Worm (Caenorhabditis elegans) whole organism, young adult: ENCODE results near the gene C27H5.6.

Experiments
- F23B12.7 ChIP-seq: sonication (generic microtip); optimal IDR thresholded peaks from 2 replicates; lab custom pipeline; 2017; ENCODE audit warnings: missing genetic modification characterization, mild to moderate bottlenecking, missing compliant biosample characterization, antibody characterized with exemption, moderate library complexity; ENCODE audit not compliant: insufficient read depth
- F33H1.4 ChIP-seq: fragments of 200-800 bp; sonication (Bioruptor generic); IDR thresholded peaks from 2 replicates; pipeline ENCODE4 v1.3.6; 2022; ENCODE audit warnings: missing genetic modification reagents, missing genetic modification characterization, missing compliant biosample characterization
- ama-1 ChIP-seq, 3 experiments: fragments of 150-350 bp in 1 of 3; sonication (generic microtip) in 2 of 3; optimal IDR thresholded peaks; 2 replicates each; lab custom pipeline; 2014 to 2018; ENCODE audit warnings: missing biosample characterization in 2 of 3, missing genetic modification characterization in 2 of 3, missing genetic modification reagents in 2 of 3
- attf-3 ChIP-seq: fragments of 200-800 bp; sonication (Bioruptor generic); conservative IDR thresholded peaks from 2 replicates; pipeline ENCODE4 v1.3.6; 2022; ENCODE audit warnings: missing genetic modification reagents, missing genetic modification characterization, missing compliant biosample characterization
- bed-2 ChIP-seq: fragments of 200-800 bp; sonication (Bioruptor generic); IDR thresholded peaks from 2 replicates; pipeline ENCODE4 v1.3.6; 2022; ENCODE audit warnings: missing genetic modification reagents, missing genetic modification characterization, missing compliant biosample characterization
- dpff-1 ChIP-seq: sonication (generic microtip); optimal IDR thresholded peaks from 2 replicates; lab custom pipeline; 2017; ENCODE audit warnings: mild to moderate bottlenecking, missing genetic modification characterization, missing compliant biosample characterization
- unc-130 ChIP-seq: sonication (generic microtip); optimal IDR thresholded peaks from 2 replicates; lab custom pipeline; 2016; ENCODE audit warnings: missing genetic modification reagents, missing genetic modification characterization, missing compliant biosample characterization
- zfh-2 ChIP-seq: fragments of 200-800 bp; sonication (Bioruptor generic); conservative IDR thresholded peaks from 2 replicates; pipeline ENCODE4 v1.3.6; 2022; ENCODE audit warnings: missing genetic modification reagents, missing genetic modification characterization, missing compliant biosample characterization

DNA sequence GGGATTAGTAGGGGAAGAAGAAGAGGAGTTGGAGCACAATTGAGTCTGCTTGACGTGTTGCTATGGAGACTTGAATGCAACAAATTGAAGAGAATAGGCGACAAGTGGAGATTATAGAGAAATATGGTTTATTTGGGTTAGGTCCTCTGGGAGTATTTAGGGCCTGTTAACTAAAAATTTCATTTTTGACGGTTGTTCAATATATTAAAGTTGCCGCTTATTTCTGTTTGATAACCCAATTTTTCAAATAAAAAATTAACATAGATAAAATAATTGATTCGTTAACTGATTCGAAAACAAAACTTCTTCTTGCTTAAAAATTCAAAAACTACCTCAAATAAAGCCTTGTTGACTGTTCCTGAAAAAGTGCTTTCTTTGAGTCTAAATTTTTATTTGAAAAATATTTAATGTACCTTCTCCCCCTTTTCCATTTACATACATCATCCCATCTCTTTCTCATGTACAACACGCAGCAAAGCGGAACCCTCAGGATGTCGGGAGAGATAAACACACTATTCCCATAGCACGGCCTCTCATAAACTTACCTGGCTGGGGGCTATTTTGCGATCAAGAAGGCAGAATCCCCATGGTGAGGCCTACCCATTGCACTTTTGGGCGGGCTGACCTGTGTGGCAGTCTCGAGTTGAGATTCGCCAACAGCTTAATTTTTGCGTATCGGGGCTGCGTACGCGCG lies 15.6 kb downstream of the C27H5.6 start, which contains the start of gene dyf-13:
- no peak for TF ChIP-seq zfh-2 (GFP tag; lab: Robert Waterston, UW)
- no peak for TF ChIP-seq F23B12.7 (tag; lab: Kevin White, UChicago)
- no peak for TF ChIP-seq dpff-1 (tag; lab: Kevin White, UChicago)
- no peak for TF ChIP-seq ama-1 (optimal IDR thresholded peaks at IDR 0.05; lab: Kevin White, UChicago)
- TF ChIP-seq ama-1 (GFP tag; optimal IDR thresholded peaks at IDR 0.05; lab: Kevin White, UChicago): no peak
- TF ChIP-seq bed-2 (GFP tag; lab: Robert Waterston, UW): no peak
- no peak for TF ChIP-seq attf-3 (GFP tag; lab: Robert Waterston, UW)
- no peak for TF ChIP-seq unc-130 (GFP tag; lab: Kevin White, UChicago)
- TF ChIP-seq F33H1.4 (GFP tag; lab: Robert Waterston, UW): no peak
